Worm (Caenorhabditis elegans): Measurements from ENCODE around the gene pdf-1.

pdf-1 gene

DNA sequence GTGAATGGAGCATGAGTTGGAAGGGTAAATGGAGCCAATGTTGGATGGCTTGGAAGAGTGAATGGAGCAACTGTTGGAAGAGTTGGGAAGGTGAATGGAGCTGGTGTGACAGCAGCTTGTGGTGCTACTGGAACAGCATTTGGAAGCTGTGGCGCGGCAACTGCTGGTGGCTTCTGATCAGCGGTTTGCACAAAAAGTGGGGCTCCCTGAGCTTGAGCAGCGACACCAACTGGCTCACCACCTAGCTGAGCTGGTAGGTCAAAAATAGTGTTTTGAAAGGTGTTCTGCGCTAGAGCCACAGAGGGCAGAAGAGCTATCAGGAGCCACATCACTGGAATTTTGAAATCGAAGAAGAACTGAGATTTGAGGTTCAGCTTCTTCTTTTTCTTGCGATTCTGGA, 33.0 kb upstream of the pdf-1 start:
- TF ChIP-seq tab-1 (GFP tag; IDR thresholded peaks at IDR 0.05) (0 out of 2 replicates have a peak, but pooled peaks have one; percentile 46), med-1 (GFP tag; optimal IDR thresholded peaks at IDR 0.05; ENCODE audit: insufficient read depth) (no peak)

DNA sequence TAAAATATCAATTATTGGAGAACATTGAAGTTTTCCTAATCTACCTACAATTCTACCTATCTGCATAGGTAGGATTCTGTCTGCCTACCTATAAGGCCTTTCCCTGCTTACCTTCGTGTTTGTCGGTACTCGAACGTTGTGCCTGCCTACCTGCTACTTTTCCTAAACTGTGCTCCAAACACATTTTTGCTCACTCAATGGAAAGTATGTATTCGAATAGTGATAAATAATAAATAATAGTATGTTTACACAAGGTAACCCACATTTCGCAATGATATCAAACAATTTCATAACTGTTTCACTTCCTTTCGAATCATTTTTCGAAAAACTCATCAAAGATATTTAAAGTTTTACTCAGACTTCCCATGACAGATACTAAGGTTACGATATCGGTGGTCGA, 27.2 kb upstream of the pdf-1 start, which contains the start of gene F57B9.3:
Gene F57B9.3, plus strand, starts transcription at position 301 of the 400 bp plus-strand sequence.
- TF ChIP-seq tab-1 (GFP tag; IDR thresholded peaks at IDR 0.05) (no peak), cog-1 (tag; optimal IDR thresholded peaks at IDR 0.05) (no peak), klf-2 (GFP tag; conservative IDR thresholded peaks at IDR 0.05) (no peak), ztf-29 (GFP tag; IDR thresholded peaks at IDR 0.05) (no peak), ref-1 (GFP tag; conservative IDR thresholded peaks at IDR 0.05) (no peak), flt-1 (GFP tag; IDR thresholded peaks at IDR 0.05) (no peak), ztf-23 (GFP tag; IDR thresholded peaks at IDR 0.05) (no peak), med-1 (GFP tag; optimal IDR thresholded peaks at IDR 0.05; ENCODE audit: insufficient read depth) (no peak), T22C8.4 (GFP tag; IDR thresholded peaks at IDR 0.05) (no peak)

DNA sequence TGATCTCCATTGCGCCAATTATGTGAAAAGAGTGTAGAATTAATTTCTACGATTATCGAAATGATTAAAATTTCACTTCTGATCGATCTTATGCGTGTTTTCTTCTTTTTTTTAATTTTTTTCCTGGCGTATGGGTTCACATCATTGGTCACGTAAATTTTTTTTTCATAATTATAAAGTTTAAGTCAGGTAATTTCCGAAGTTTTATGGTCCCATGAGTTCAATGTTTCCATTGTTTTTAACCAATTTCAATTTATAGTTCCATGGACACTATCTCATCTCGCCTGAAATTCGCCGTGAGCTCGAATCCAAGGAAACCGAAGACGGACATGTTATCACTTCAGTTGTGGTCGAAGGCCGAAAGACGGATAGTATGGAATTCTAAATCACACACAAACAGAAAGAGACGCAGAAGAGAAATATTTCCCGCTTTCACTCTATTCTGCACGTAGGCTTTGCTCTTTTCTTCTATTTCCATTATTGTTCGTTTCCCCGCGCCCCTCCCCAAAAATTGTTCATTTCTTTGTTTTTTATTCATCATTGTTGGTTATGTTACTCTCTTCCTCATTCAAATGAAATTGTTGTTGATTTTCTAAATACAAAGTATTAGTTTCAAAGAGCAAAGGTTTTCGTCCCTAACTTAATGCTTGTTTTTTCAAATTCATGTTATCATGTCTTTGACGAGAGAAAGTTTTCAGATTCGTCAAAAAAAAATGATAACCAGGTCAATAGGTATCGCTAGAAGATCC, 23.2 kb upstream of the pdf-1 start, which contains the start of the genes F57B9.8 and coq-2:
Gene F57B9.8, minus strand, starts transcription at position 51 of the 749 bp plus-strand sequence.
Gene coq-2, plus strand, starts transcription at position 699 of the 749 bp plus-strand sequence.
- no peak for TF ChIP-seq T22C8.4 (GFP tag; IDR thresholded peaks at IDR 0.05)
- TF ChIP-seq flt-1 (GFP tag; IDR thresholded peaks at IDR 0.05), result no peak
- no peak for TF ChIP-seq cog-1 (tag; optimal IDR thresholded peaks at IDR 0.05)
- no peak for TF ChIP-seq ztf-23 (GFP tag; IDR thresholded peaks at IDR 0.05)
- TF ChIP-seq klf-2 (GFP tag; conservative IDR thresholded peaks at IDR 0.05), result no peak
- no peak for TF ChIP-seq med-1 (GFP tag; optimal IDR thresholded peaks at IDR 0.05; ENCODE audit: insufficient read depth)
- TF ChIP-seq ref-1 (GFP tag; conservative IDR thresholded peaks at IDR 0.05), result no peak
- TF ChIP-seq ztf-29 (GFP tag; IDR thresholded peaks at IDR 0.05), result no peak
- no peak for TF ChIP-seq tab-1 (GFP tag; IDR thresholded peaks at IDR 0.05)

DNA sequence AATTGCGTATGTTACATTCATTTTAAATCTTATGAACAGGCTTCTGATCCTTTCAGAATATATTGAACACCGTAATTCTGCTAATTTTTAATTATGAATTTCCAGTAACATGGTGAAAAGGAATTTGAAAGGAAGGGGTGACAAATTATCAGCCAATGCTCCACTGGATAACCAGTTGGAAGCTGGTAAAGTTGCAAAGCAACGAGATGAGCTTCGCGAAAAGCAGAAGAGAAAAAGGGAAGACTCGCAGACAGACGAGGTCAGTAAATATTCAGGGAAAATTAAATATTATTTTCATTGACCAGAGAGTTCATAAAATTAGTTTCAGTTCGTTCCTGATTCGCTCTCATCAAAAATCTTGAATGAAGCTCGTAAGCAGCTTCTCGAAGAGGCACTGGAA, 19.6 kb upstream of the pdf-1 start, which contains the start of gene byn-1:
Gene byn-1, plus strand, starts transcription at position 106 of the 400 bp plus-strand sequence.
- no peak for TF ChIP-seq ztf-29 (GFP tag; IDR thresholded peaks at IDR 0.05)
- TF ChIP-seq ref-1 (GFP tag; conservative IDR thresholded peaks at IDR 0.05), result no peak
- TF ChIP-seq ztf-23 (GFP tag; IDR thresholded peaks at IDR 0.05), result no peak
- no peak for TF ChIP-seq flt-1 (GFP tag; IDR thresholded peaks at IDR 0.05)
- no peak for TF ChIP-seq klf-2 (GFP tag; conservative IDR thresholded peaks at IDR 0.05)
- TF ChIP-seq T22C8.4 (GFP tag; IDR thresholded peaks at IDR 0.05), result no peak
- no peak for TF ChIP-seq tab-1 (GFP tag; IDR thresholded peaks at IDR 0.05)
- TF ChIP-seq cog-1 (tag; optimal IDR thresholded peaks at IDR 0.05), result no peak
- TF ChIP-seq med-1 (GFP tag; optimal IDR thresholded peaks at IDR 0.05; ENCODE audit: insufficient read depth), result no peak

DNA sequence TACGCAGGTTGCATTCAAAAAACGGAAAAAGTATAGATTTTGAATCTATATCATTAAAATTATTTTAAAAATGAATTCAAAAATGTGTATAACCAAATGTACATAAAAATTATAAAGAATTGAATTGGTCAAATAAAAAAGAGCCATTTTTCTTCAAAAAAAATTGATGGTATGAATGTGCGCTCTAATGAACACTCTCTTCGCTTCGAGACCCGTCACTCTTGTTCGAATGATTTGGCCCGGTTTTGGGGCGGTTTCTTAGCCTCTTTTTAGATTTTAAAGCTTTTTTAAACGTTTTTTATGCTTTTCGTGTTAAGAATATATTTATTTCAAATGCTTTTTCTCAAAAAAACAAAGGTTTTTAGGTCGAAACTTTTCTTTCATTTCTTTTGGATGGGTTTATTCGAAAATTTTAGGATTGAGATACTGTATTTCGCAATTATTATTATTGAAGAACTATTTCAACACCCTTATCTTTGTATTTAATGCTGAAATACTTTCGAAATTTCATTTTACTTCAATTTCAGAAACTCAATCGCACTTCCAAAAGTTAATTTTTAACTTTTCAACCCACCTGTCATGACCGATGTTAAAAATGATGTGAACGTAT, 17.4 kb upstream of the pdf-1 start, which contains the start of gene inf-1:
Gene inf-1, plus strand, starts transcription at position 577 of the 610 bp plus-strand sequence.
- TF ChIP-seq med-1 (GFP tag; optimal IDR thresholded peaks at IDR 0.05; ENCODE audit: insufficient read depth), result no peak
- TF ChIP-seq ztf-23 (GFP tag; IDR thresholded peaks at IDR 0.05), result no peak
- no peak for TF ChIP-seq klf-2 (GFP tag; conservative IDR thresholded peaks at IDR 0.05)
- no peak for TF ChIP-seq cog-1 (tag; optimal IDR thresholded peaks at IDR 0.05)
- TF ChIP-seq tab-1 (GFP tag; IDR thresholded peaks at IDR 0.05), result no peak
- no peak for TF ChIP-seq flt-1 (GFP tag; IDR thresholded peaks at IDR 0.05)
- no peak for TF ChIP-seq T22C8.4 (GFP tag; IDR thresholded peaks at IDR 0.05)
- no peak for TF ChIP-seq ref-1 (GFP tag; conservative IDR thresholded peaks at IDR 0.05)
- no peak for TF ChIP-seq ztf-29 (GFP tag; IDR thresholded peaks at IDR 0.05)

DNA sequence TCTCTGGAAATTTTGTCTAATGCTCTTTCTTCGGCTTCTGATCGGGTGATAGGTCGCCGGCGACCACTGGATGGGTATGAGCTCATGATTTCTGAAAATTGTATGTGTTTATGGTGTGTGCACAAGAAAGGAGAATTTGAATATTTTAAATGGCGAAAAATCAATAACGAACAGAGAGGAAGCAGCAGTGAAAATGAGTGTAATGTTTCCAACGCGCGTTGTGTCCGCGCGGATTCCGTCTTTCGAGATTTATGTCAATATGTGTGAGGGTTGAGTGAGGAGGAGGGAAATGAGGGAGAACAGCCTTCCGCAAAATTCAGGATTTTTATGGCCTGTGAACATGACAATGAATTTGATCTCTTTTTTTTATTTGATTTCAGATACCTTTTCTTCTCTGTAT, 16.4 kb upstream of the pdf-1 start, which contains the start of gene flap-1:
Gene flap-1, minus strand, starts transcription at position 101 of the 400 bp plus-strand sequence.
- TF ChIP-seq T22C8.4 (GFP tag; IDR thresholded peaks at IDR 0.05) (peak; percentile 25; the same call in 1 of the 2 replicates), cog-1 (tag; optimal IDR thresholded peaks at IDR 0.05) (no peak)

DNA sequence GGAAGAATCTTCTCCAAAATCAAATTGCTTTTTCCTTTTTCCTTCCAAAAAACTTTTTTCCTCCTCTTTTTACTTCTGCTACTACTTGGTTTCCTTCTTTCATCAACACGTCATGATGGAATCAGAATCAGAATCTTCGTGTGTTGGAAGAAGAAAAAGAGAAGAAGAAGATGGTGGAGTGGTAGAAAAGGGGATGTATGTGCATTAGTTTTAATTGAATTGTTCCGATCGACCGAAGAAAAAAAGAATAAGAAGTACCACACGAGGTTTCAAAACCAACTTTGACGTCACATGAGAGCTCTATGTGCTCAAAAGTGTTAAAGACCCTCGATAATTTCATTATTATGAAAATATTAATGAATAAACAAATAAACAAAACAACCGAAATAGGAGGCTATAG, 2.6 kb upstream of the pdf-1 start:
- TF ChIP-seq ref-1 (GFP tag; conservative IDR thresholded peaks at IDR 0.05) (no peak), cog-1 (tag; optimal IDR thresholded peaks at IDR 0.05) (no peak), tab-1 (GFP tag; IDR thresholded peaks at IDR 0.05) (no peak), ztf-29 (GFP tag; IDR thresholded peaks at IDR 0.05) (no peak), ztf-23 (GFP tag; IDR thresholded peaks at IDR 0.05) (no peak), klf-2 (GFP tag; conservative IDR thresholded peaks at IDR 0.05) (no peak), T22C8.4 (GFP tag; IDR thresholded peaks at IDR 0.05) (no peak), flt-1 (GFP tag; IDR thresholded peaks at IDR 0.05) (no peak), med-1 (GFP tag; optimal IDR thresholded peaks at IDR 0.05; ENCODE audit: insufficient read depth) (no peak)

DNA sequence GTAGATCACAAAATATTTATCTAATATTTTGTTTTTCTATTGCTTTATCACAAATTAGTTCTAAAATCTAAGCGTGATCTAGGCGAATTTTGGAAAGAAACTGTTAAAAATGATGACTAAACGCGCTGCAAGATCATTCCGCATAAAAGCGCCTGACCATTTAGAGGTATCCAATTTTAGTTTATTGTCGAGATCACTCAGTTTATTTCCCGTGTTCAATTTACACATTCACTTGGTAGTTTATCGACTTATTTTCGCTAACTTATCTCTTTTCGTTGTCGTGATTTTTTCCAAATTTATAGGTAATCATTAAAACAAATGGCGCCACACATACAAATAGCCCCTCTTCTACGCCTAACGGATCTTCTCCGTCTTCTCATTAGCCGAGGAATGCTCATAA, 5.9 kb downstream of the pdf-1 start, which contains the start of gene T07E3.2:
Gene T07E3.2, plus strand, starts transcription at position 301 of the 400 bp plus-strand sequence.
- no peak for TF ChIP-seq tab-1 (GFP tag; IDR thresholded peaks at IDR 0.05)
- no peak for TF ChIP-seq ztf-23 (GFP tag; IDR thresholded peaks at IDR 0.05)
- no peak for TF ChIP-seq med-1 (GFP tag; optimal IDR thresholded peaks at IDR 0.05; ENCODE audit: insufficient read depth)
- no peak for TF ChIP-seq cog-1 (tag; optimal IDR thresholded peaks at IDR 0.05)
- TF ChIP-seq ref-1 (GFP tag; conservative IDR thresholded peaks at IDR 0.05), result no peak
- no peak for TF ChIP-seq ztf-29 (GFP tag; IDR thresholded peaks at IDR 0.05)
- no peak for TF ChIP-seq flt-1 (GFP tag; IDR thresholded peaks at IDR 0.05)
- no peak for TF ChIP-seq T22C8.4 (GFP tag; IDR thresholded peaks at IDR 0.05)
- TF ChIP-seq klf-2 (GFP tag; conservative IDR thresholded peaks at IDR 0.05), result no peak

DNA sequence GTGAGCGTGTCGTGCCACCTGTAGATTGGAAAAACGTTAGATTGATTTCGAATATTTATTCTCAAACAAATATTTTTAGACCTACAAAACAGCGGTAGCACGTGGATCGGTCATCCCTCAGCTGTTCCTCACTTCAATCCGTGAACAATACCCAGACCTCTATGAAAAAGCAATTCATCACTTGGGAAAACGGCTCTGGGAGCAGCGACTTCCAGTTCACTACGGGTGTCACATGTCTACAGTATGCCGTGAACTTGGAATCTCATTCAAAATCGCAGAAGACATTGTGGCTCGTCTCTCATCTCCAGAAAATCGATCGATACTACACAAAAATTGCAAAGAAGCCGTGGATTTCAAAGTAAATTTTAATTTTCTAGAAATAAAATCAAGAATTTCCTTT, 7.8 kb downstream of the pdf-1 start:
- no peak for TF ChIP-seq flt-1 (GFP tag; IDR thresholded peaks at IDR 0.05)
- TF ChIP-seq cog-1 (tag; optimal IDR thresholded peaks at IDR 0.05), result no peak
- TF ChIP-seq klf-2 (GFP tag; conservative IDR thresholded peaks at IDR 0.05), result no peak
- no peak for TF ChIP-seq T22C8.4 (GFP tag; IDR thresholded peaks at IDR 0.05)
- TF ChIP-seq ztf-23 (GFP tag; IDR thresholded peaks at IDR 0.05), result no peak
- no peak for TF ChIP-seq med-1 (GFP tag; optimal IDR thresholded peaks at IDR 0.05; ENCODE audit: insufficient read depth)
